Worm (Caenorhabditis elegans) whole organism, late embryonic: ENCODE measurements around the gene ddo-3.

ENCODE experiments used
- ama-1 ChIP-seq: fragments of 150-350 bp; optimal IDR thresholded peaks from 2 replicates; lab custom pipeline; 2014
- ceh-19 ChIP-seq: fragments of 200-800 bp; sonication (Bioruptor generic); optimal IDR thresholded peaks from 2 replicates; lab custom pipeline; 2018; ENCODE audit warnings: mild to moderate bottlenecking, missing genetic modification characterization, missing compliant biosample characterization
- ceh-22 ChIP-seq: sonication (generic microtip); optimal IDR thresholded peaks from 2 replicates; lab custom pipeline; 2017; ENCODE audit warnings: missing biosample characterization, missing genetic modification characterization
- ceh-24 ChIP-seq: sonication (generic microtip); optimal IDR thresholded peaks from 2 replicates; lab custom pipeline; 2016; ENCODE audit warnings: mild to moderate bottlenecking, missing genetic modification characterization, missing compliant biosample characterization
- hlh-30 ChIP-seq: sonication (generic microtip); optimal IDR thresholded peaks from 2 replicates; lab custom pipeline; 2017; ENCODE audit warnings: antibody characterized with exemption, missing genetic modification characterization, missing compliant biosample characterization; ENCODE audit not compliant: insufficient read depth
- nfya-1 ChIP-seq: sonication (generic microtip); optimal IDR thresholded peaks from 2 replicates; lab custom pipeline; 2017; ENCODE audit warnings: missing genetic modification characterization, mild to moderate bottlenecking, missing compliant biosample characterization, antibody characterized with exemption, moderate library complexity
- pag-3 ChIP-seq: sonication (generic microtip); optimal IDR thresholded peaks from 2 replicates; lab custom pipeline; 2016; ENCODE audit warnings: missing compliant biosample characterization, missing genetic modification characterization, borderline replicate concordance
- pat-9 ChIP-seq: fragments of 200-800 bp; sonication (Bioruptor generic); optimal IDR thresholded peaks from 2 replicates; lab custom pipeline; 2018; ENCODE audit warnings: mild to moderate bottlenecking, missing genetic modification characterization, moderate library complexity, missing compliant biosample characterization
- pha-4 ChIP-seq: fragments of 150-350 bp; optimal IDR thresholded peaks from 2 replicates; lab custom pipeline; 2018; ENCODE audit warnings: missing biosample characterization, missing genetic modification reagents, missing genetic modification characterization
- rnt-1 ChIP-seq: sonication (generic microtip); optimal IDR thresholded peaks from 2 replicates; lab custom pipeline; 2016; ENCODE audit warnings: missing genetic modification characterization, missing compliant biosample characterization
- sox-4 ChIP-seq: sonication (generic microtip); optimal IDR thresholded peaks from 2 replicates; lab custom pipeline; 2017; ENCODE audit warnings: mild to moderate bottlenecking, missing genetic modification characterization, inconsistent platforms, missing compliant biosample characterization
- syd-9 ChIP-seq: sonication (generic microtip); optimal IDR thresholded peaks from 2 replicates; lab custom pipeline; 2016; ENCODE audit warnings: mild to moderate bottlenecking, missing genetic modification characterization, moderate library complexity, missing compliant biosample characterization
- tbx-2 ChIP-seq: sonication (generic microtip); optimal IDR thresholded peaks from 2 replicates; lab custom pipeline; 2016; ENCODE audit warnings: missing genetic modification characterization, missing compliant biosample characterization
- ttx-3 ChIP-seq: sonication (generic microtip); optimal IDR thresholded peaks from 2 replicates; lab custom pipeline; 2016; ENCODE audit warnings: missing genetic modification reagents, missing genetic modification characterization, missing compliant biosample characterization

DNA sequence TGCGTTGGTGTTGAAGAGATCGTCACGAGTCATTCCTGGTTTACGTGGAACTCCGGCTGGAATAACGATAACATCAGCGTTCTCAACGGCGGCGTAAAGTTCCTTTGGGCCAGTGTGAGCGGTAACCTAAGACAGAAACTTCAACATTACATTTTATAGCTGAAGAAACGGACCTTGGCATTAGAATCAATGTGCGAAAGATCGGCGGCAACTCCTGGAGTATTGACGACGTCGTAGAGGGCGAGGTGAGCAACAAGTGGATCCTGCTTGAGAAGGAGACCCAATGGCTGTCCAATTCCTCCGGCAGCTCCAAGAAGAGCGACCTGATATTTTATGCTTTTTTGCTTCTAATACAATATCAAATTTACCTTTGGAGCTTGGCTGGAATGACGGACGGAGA, 20.0 kb downstream of the ddo-3 start:
- TF ChIP-seq syd-9 (tag; lab: Kevin White, UChicago), result no peak
- TF ChIP-seq nfya-1 (tag; lab: Kevin White, UChicago), result no peak
- no peak for TF ChIP-seq tbx-2
- TF ChIP-seq ceh-24, result no peak
- no peak for TF ChIP-seq ceh-19
- TF ChIP-seq ttx-3 (tag; lab: Kevin White, UChicago), result no peak
- TF ChIP-seq rnt-1, result no peak
- no peak for TF ChIP-seq ama-1 (lab: Kevin White, UChicago)
- TF ChIP-seq pha-4, result no peak
- no peak for TF ChIP-seq sox-4 (tag; lab: Kevin White, UChicago)
- no peak for TF ChIP-seq pag-3 (tag; lab: Kevin White, UChicago)
- no peak for TF ChIP-seq pat-9
- no peak for TF ChIP-seq ceh-22
- no peak for TF ChIP-seq hlh-30
